Worm (Caenorhabditis elegans): ENCODE data around the gene F16G10.8.

ce11 chrII:2417889-2418288 lies 34.7 kb upstream of the F16G10.8 start, which contains the start of the genes F42G2.5 and F42G2.7:
- TF ChIP-seq ama-1 (optimal IDR thresholded peaks at IDR 0.05): no peak
- TF ChIP-seq lin-35 (GFP tag; optimal IDR thresholded peaks at IDR 0.05): no peak
- no peak for TF ChIP-seq pag-3 (tag; optimal IDR thresholded peaks at IDR 0.05; ENCODE audit: borderline replicate concordance, insufficient read depth)
- TF ChIP-seq fos-1 (tag; optimal IDR thresholded peaks at IDR 0.05): no peak

Measured in whole organism, L1 larva.